Fruit fly (Drosophila melanogaster) whole organism, adult: Measurements from ENCODE around the gene CG5026.

ENCODE experiments used
- CG11617 ChIP-seq: fragments of 200-800 bp; sonication (Bioruptor generic); optimal IDR thresholded peaks from 2 replicates; lab custom pipeline; 2017; ENCODE audit warnings: mild to moderate bottlenecking, missing biosample characterization, missing genetic modification reagents, missing genetic modification characterization
- CG12768 ChIP-seq: fragments of 200-800 bp; sonication (Bioruptor generic); optimal IDR thresholded peaks from 2 replicates; lab custom pipeline; 2017; ENCODE audit warnings: missing biosample characterization, missing genetic modification characterization, mild to moderate bottlenecking, moderate library complexity, missing genetic modification reagents
- CG14711 ChIP-seq: fragments of 200-800 bp; sonication (Bioruptor generic); optimal IDR thresholded peaks from 2 replicates; lab custom pipeline; 2018; ENCODE audit warnings: missing biosample characterization, mild to moderate bottlenecking, missing genetic modification characterization, moderate library complexity
- CG1620 ChIP-seq: fragments of 200-800 bp; sonication (Bioruptor generic); optimal IDR thresholded peaks from 2 replicates; lab custom pipeline; 2016; ENCODE audit warnings: missing biosample characterization, missing genetic modification characterization
- CG33017 ChIP-seq: fragments of 200-800 bp; sonication (Bioruptor generic); optimal IDR thresholded peaks from 2 replicates; lab custom pipeline; 2018; ENCODE audit warnings: missing biosample characterization, mild to moderate bottlenecking, missing genetic modification characterization, moderate library complexity
- CG5204 ChIP-seq: fragments of 200-800 bp; sonication (Bioruptor generic); optimal IDR thresholded peaks from 2 replicates; lab custom pipeline; 2016; ENCODE audit warnings: missing biosample characterization, missing genetic modification characterization
- CG7045 ChIP-seq: fragments of 200-800 bp; sonication (Bioruptor generic); optimal IDR thresholded peaks from 2 replicates; lab custom pipeline; 2017; ENCODE audit warnings: missing biosample characterization, mild to moderate bottlenecking, missing genetic modification characterization
- CG7101 ChIP-seq: fragments of 200-800 bp; sonication (Bioruptor generic); optimal IDR thresholded peaks from 2 replicates; lab custom pipeline; 2018; ENCODE audit warnings: missing biosample characterization, mild to moderate bottlenecking, missing genetic modification characterization, moderate library complexity
- Clk ChIP-seq: fragments of 200-800 bp; sonication (Bioruptor generic); optimal IDR thresholded peaks from 2 replicates; lab custom pipeline; 2017; ENCODE audit warnings: missing biosample characterization, missing genetic modification characterization
- Crg-1 ChIP-seq: fragments of 200-800 bp; sonication (Bioruptor generic); optimal IDR thresholded peaks from 2 replicates; lab custom pipeline; 2016; ENCODE audit warnings: missing biosample characterization, missing genetic modification characterization
- Hr96 ChIP-seq: fragments of 200-800 bp; sonication (Bioruptor generic); optimal IDR thresholded peaks from 2 replicates; lab custom pipeline; 2016; ENCODE audit warnings: missing biosample characterization, missing genetic modification characterization
- Mnt ChIP-seq: fragments of 200-800 bp; sonication (Bioruptor generic); optimal IDR thresholded peaks from 2 replicates; lab custom pipeline; 2016; ENCODE audit warnings: missing biosample characterization, mild to moderate bottlenecking, missing genetic modification characterization
- bab1 ChIP-seq: fragments of 200-800 bp; sonication (Bioruptor generic); optimal IDR thresholded peaks from 3 replicates; lab custom pipeline; 2019; ENCODE audit warnings: missing biosample characterization, mild to moderate bottlenecking, missing genetic modification characterization, moderate library complexity
- cic ChIP-seq: fragments of 200-800 bp; sonication (Bioruptor generic); optimal IDR thresholded peaks from 2 replicates; lab custom pipeline; 2017; ENCODE audit warnings: missing biosample characterization, mild to moderate bottlenecking, missing genetic modification characterization, moderate library complexity
- cnc ChIP-seq, 2 experiments: fragments of >200 bp; optimal IDR thresholded peaks; 2 replicates each; lab custom pipeline; 2017
- kay ChIP-seq: fragments of 200-800 bp; sonication (Bioruptor generic); peaks from one replicate; lab custom pipeline; 2016; ENCODE audit warnings: missing biosample characterization, missing genetic modification characterization, borderline replicate concordance
- ovo ChIP-seq: fragments of 200-800 bp; sonication (Bioruptor generic); optimal IDR thresholded peaks from 2 replicates; lab custom pipeline; 2016; ENCODE audit warnings: missing biosample characterization, missing genetic modification characterization
- pad ChIP-seq: fragments of 200-800 bp; sonication (Bioruptor generic); optimal IDR thresholded peaks from 3 replicates; lab custom pipeline; 2017; ENCODE audit warnings: missing biosample characterization, missing genetic modification characterization, mild to moderate bottlenecking, moderate library complexity, missing genetic modification reagents
- tj ChIP-seq: fragments of 200-800 bp; sonication (Bioruptor generic); optimal IDR thresholded peaks from 3 replicates; lab custom pipeline; 2017; ENCODE audit warnings: missing biosample characterization, mild to moderate bottlenecking, missing genetic modification characterization, moderate library complexity
- toe ChIP-seq: fragments of 200-800 bp; sonication (Bioruptor generic); optimal IDR thresholded peaks from 2 replicates; lab custom pipeline; 2016; ENCODE audit warnings: missing biosample characterization, missing genetic modification characterization

CG5026 gene

dm6 chr3L:8968437-8968836 lies at the start of gene CG5026:
Gene CG5026 (plus strand): TSS chr3L:8968528.
- TF ChIP-seq tj (GFP tag; lab: Kevin White, UChicago): no peak
- no peak for TF ChIP-seq toe (GFP tag; lab: Kevin White, UChicago)
- no peak for TF ChIP-seq CG5204 (GFP tag; lab: Kevin White, UChicago)
- peak; percentile 13 for TF ChIP-seq CG12768 (GFP tag; lab: Kevin White, UChicago)
- peak; percentile 36 for TF ChIP-seq Mnt (GFP tag; lab: Kevin White, UChicago)
- peak; percentile 53 for TF ChIP-seq cic (GFP tag; lab: Kevin White, UChicago)
- TF ChIP-seq Crg-1 (GFP tag; lab: Kevin White, UChicago): no peak
- TF ChIP-seq CG33017: no peak
- no peak for TF ChIP-seq kay (GFP tag; lab: Kevin White, UChicago)
- peak; percentile 51 for TF ChIP-seq CG14711 (tag; lab: Kevin White, UChicago)
- peak; percentile 41 for TF ChIP-seq CG11617 (GFP tag; lab: Kevin White, UChicago)
- TF ChIP-seq CG7101 (tag; lab: Kevin White, UChicago): peak; percentile 35
- no peak for TF ChIP-seq CG7045 (GFP tag; lab: Kevin White, UChicago)
- no peak for TF ChIP-seq Hr96
- TF ChIP-seq CG1620 (GFP tag; lab: Kevin White, UChicago): no peak
- peak; percentile 19 for TF ChIP-seq pad (GFP tag; lab: Kevin White, UChicago)
- peak; percentile 75 for TF ChIP-seq ovo (GFP tag; lab: Kevin White, UChicago)
- TF ChIP-seq bab1 (GFP tag; lab: Kevin White, UChicago): peak; percentile 69
- no peak for TF ChIP-seq Clk
- TF ChIP-seq cnc (optimal IDR thresholded peaks at IDR 0.05; lab: Kevin White, UChicago): no peak

dm6 chr3L:8919678-8920077 lies 48.6 kb upstream of the CG5026 start:
- TF ChIP-seq cic (GFP tag; lab: Kevin White, UChicago) (no peak), cnc (optimal IDR thresholded peaks at IDR 0.05; lab: Kevin White, UChicago) (no peak), ovo (GFP tag; lab: Kevin White, UChicago) (no peak), CG11617 (GFP tag; lab: Kevin White, UChicago) (no peak), tj (GFP tag; lab: Kevin White, UChicago) (no peak), pad (GFP tag; lab: Kevin White, UChicago) (no peak), Mnt (GFP tag; lab: Kevin White, UChicago) (no peak), kay (GFP tag; lab: Kevin White, UChicago) (no peak), CG7045 (GFP tag; lab: Kevin White, UChicago) (no peak), CG14711 (tag; lab: Kevin White, UChicago) (no peak)

dm6 chr3L:8920710-8921109 lies 47.6 kb upstream of the CG5026 start:
- TF ChIP-seq CG7101 (tag; lab: Kevin White, UChicago): no peak
- TF ChIP-seq pad (GFP tag; lab: Kevin White, UChicago): no peak
- no peak for TF ChIP-seq Hr96
- no peak for TF ChIP-seq tj (GFP tag; lab: Kevin White, UChicago)
- TF ChIP-seq cnc (optimal IDR thresholded peaks at IDR 0.05; lab: Kevin White, UChicago): no peak
- TF ChIP-seq CG14711 (tag; lab: Kevin White, UChicago): no peak
- TF ChIP-seq CG12768 (GFP tag; lab: Kevin White, UChicago): no peak
- no peak for TF ChIP-seq CG33017
- no peak for TF ChIP-seq kay (GFP tag; lab: Kevin White, UChicago)
- no peak for TF ChIP-seq cic (GFP tag; lab: Kevin White, UChicago)
- no peak for TF ChIP-seq Mnt (GFP tag; lab: Kevin White, UChicago)
- TF ChIP-seq Crg-1 (GFP tag; lab: Kevin White, UChicago): no peak

DNA sequence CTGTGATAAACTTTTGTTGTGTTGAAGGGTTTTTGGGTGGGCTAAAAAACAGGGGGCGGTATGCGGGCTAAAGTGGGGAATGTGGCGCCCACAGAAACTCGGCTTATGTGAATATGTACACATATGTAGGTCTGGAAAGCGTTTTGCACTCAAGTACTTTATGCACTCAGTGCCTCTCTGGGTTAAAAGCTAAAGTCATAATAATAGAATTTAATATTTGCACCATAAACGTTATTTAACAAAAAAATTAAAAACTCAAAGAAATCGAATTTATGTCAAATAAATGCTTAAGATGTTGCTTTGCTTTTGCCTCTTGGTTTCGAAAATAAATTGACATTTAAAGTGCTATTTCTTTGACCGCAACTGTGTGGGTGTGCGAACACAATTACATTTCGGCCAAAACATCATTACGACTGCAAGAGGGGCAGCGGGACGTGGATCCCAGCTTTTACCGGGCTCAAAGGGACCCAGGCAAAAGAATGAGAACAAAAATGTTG lies 43.9 kb upstream of the CG5026 start:
- TF ChIP-seq kay (GFP tag; lab: Kevin White, UChicago) (peak; percentile 44), CG5204 (GFP tag; lab: Kevin White, UChicago) (no peak)

DNA sequence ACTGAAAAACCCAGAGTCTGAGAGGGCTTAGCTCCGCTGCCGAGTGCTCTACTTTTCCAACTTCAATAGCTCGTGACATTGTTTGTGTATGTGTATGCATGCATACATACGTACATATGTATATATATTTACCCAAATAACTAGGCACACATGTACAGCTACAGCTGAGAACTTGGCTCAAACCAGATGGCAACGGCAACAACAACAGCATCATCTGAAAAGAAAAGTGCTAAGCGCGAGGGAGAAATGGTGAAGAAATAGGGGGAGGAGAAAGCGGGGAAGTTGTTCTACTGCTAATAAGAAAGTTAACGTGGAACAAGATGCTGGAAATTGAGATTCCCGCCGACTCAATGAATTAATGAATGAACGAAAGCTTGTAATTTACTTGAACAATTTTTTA lies 43.3 kb upstream of the CG5026 start:
- TF ChIP-seq CG1620 (GFP tag; lab: Kevin White, UChicago) (no peak), Hr96 (no peak), kay (GFP tag; lab: Kevin White, UChicago) (no peak)

- TF ChIP-seq kay (GFP tag; lab: Kevin White, UChicago) (peak; percentile 12), pad (GFP tag; lab: Kevin White, UChicago) (no peak), CG33017 (no peak), CG11617 (GFP tag; lab: Kevin White, UChicago) (no peak), Mnt (GFP tag; lab: Kevin White, UChicago) (no peak)
These were observed 42.6 kb upstream of the CG5026 start for dm6 chr3L:8925679-8926078.

DNA sequence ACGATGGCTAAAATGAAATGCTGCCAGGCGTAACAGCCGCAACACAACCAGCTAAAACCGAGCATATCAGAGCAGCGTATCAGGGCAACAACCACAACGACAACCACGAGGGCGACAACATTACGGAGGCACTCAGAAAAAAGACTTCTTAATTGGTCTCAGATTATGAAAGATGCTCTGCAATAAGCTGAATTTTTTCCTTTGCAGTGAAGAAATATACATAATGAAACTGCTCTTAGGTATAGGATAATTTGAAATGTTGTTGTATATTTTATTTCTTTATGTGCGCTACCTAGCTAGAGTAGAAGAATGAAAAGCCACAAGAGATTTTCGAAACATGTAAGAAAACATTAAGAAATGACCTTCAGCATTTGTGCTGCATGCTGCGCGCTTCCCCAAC lies 38.8 kb upstream of the CG5026 start:
- no peak for TF ChIP-seq Mnt (GFP tag; lab: Kevin White, UChicago)
- TF ChIP-seq cic (GFP tag; lab: Kevin White, UChicago): no peak
- no peak for TF ChIP-seq Hr96
- no peak for TF ChIP-seq pad (GFP tag; lab: Kevin White, UChicago)
- TF ChIP-seq bab1 (GFP tag; lab: Kevin White, UChicago): no peak
- no peak for TF ChIP-seq kay (GFP tag; lab: Kevin White, UChicago)
- TF ChIP-seq CG12768 (GFP tag; lab: Kevin White, UChicago): no peak
- TF ChIP-seq CG11617 (GFP tag; lab: Kevin White, UChicago): no peak
- no peak for TF ChIP-seq Clk
- no peak for TF ChIP-seq Crg-1 (GFP tag; lab: Kevin White, UChicago)
- no peak for TF ChIP-seq tj (GFP tag; lab: Kevin White, UChicago)
